Worm (Caenorhabditis elegans) whole organism, L4 larva: ENCODE data around the gene Y71H2AL.2.

ENCODE experiments used
- ama-1 ChIP-seq: fragments of 150-350 bp; optimal IDR thresholded peaks from 2 replicates; lab custom pipeline; 2014; ENCODE audit warnings: inconsistent platforms, mixed read lengths
- ceh-62 ChIP-seq: sonication (generic microtip); optimal IDR thresholded peaks from 2 replicates; lab custom pipeline; 2017; ENCODE audit warnings: missing biosample characterization, missing genetic modification characterization
- ceh-82 ChIP-seq: sonication (generic microtip); optimal IDR thresholded peaks from 2 replicates; lab custom pipeline; 2017; ENCODE audit warnings: missing biosample characterization, missing genetic modification characterization
- cey-2 ChIP-seq: sonication (generic microtip); optimal IDR thresholded peaks from 3 replicates; lab custom pipeline; 2017; ENCODE audit warnings: missing genetic modification characterization, mild to moderate bottlenecking, missing compliant biosample characterization, antibody characterized with exemption, borderline replicate concordance; ENCODE audit not compliant: insufficient read depth
- hlh-11 ChIP-seq: fragments of 200-800 bp; sonication (Bioruptor generic); optimal IDR thresholded peaks from 2 replicates; lab custom pipeline; 2018; ENCODE audit warnings: mild to moderate bottlenecking, missing genetic modification characterization, missing compliant biosample characterization
- jun-1 ChIP-seq: fragments of 150-350 bp; optimal IDR thresholded peaks from 2 replicates; lab custom pipeline; 2014; ENCODE audit warnings: missing biosample characterization, missing genetic modification reagents, missing genetic modification characterization
- nhr-237 ChIP-seq: sonication (generic microtip); optimal IDR thresholded peaks from 2 replicates; lab custom pipeline; 2017; ENCODE audit warnings: missing biosample characterization, missing genetic modification characterization
- nhr-25 ChIP-seq: sonication (generic microtip); optimal IDR thresholded peaks from 2 replicates; lab custom pipeline; 2017; ENCODE audit warnings: missing genetic modification characterization, mild to moderate bottlenecking, missing compliant biosample characterization, antibody characterized with exemption, moderate library complexity, borderline replicate concordance; ENCODE audit not compliant: insufficient read depth
- nhr-77 ChIP-seq: fragments of 150-350 bp; optimal IDR thresholded peaks from 2 replicates; lab custom pipeline; 2014; ENCODE audit warnings: missing biosample characterization, missing genetic modification characterization
- unc-39 ChIP-seq: sonication (generic microtip); optimal IDR thresholded peaks from 2 replicates; lab custom pipeline; 2017; ENCODE audit warnings: missing biosample characterization, missing genetic modification characterization
- zag-1 ChIP-seq: fragments of 150-350 bp; optimal IDR thresholded peaks from 2 replicates; lab custom pipeline; 2014; ENCODE audit warnings: missing biosample characterization, missing genetic modification characterization

ce11 chrIII:2725221-2726203 is 39.3 kb downstream of the Y71H2AL.2 start, which contains the start of gene cosa-1:
- TF ChIP-seq ceh-82 (tag; lab: Kevin White, UChicago) (no peak), ceh-62 (tag; lab: Kevin White, UChicago) (no peak), nhr-25 (tag; lab: Kevin White, UChicago) (no peak), ama-1 (no peak), nhr-77 (tag; lab: Kevin White, UChicago) (no peak), jun-1 (tag; lab: Kevin White, UChicago) (no peak), nhr-237 (no peak), zag-1 (tag; lab: Kevin White, UChicago) (no peak), hlh-11 (tag; lab: Kevin White, UChicago) (peak; percentile 69), unc-39 (no peak), cey-2 (tag; lab: Kevin White, UChicago) (no peak)
